Worm (Caenorhabditis elegans) whole organism, L4 larva: ENCODE data around the gene F42A6.2.

Source experiments
- ceh-28 ChIP-seq: fragments of 150-350 bp; optimal IDR thresholded peaks from 2 replicates; lab custom pipeline; 2014; ENCODE audit warnings: missing biosample characterization, missing genetic modification reagents, missing genetic modification characterization
- mes-2 ChIP-seq: sonication (generic microtip); optimal IDR thresholded peaks from 2 replicates; lab custom pipeline; 2016; ENCODE audit warnings: missing genotype, mild to moderate bottlenecking, missing genetic modification characterization, missing compliant biosample characterization; ENCODE audit not compliant: poor library complexity, severe bottlenecking
- nhr-28 ChIP-seq: fragments of 150-350 bp; optimal IDR thresholded peaks from 2 replicates; lab custom pipeline; 2014; ENCODE audit warnings: missing biosample characterization, missing genetic modification characterization

DNA sequence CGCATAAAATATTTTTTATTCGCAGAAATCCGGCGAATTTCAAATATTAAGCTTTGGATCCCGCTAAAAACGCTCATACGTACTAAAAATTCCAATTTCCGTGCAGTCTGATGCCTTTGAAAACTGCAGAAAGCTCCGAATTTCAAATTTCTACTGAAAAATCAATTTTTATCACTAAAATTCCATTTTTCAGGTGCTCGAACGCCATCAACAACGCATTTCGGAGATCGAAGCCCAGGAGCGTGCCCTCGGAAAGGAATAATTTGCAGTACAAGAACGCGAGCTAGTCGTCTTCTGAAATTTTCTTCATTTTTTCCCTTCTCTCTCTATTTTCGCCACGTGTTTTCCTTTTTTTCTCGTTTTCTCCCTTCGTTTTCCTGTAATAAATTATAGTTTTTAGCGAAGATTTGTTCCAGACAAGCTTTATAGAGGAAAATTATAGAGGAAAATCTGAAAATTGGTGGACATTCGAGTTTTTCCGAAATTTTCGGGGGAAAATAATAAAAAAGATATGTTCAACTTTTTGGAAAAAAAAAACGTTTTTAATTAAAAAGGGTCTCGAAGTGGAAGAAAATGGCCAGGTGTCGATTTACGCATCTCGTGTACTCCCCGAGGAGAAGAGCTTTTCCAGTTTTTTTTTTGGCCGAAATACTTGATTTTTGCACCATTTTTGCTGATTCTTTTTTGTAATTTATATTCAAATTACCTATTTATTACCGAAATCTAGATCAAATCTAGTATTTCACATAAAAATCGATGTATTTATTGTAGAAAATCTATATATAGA is 45.4 kb downstream of the F42A6.2 start:
- TF ChIP-seq mes-2 (tag; lab: Kevin White, UChicago) (no peak), nhr-28 (tag; lab: Kevin White, UChicago) (no peak), ceh-28 (no peak)
